Fruit fly (Drosophila melanogaster): ENCODE data around the gene Spn28Dc.

DNA sequence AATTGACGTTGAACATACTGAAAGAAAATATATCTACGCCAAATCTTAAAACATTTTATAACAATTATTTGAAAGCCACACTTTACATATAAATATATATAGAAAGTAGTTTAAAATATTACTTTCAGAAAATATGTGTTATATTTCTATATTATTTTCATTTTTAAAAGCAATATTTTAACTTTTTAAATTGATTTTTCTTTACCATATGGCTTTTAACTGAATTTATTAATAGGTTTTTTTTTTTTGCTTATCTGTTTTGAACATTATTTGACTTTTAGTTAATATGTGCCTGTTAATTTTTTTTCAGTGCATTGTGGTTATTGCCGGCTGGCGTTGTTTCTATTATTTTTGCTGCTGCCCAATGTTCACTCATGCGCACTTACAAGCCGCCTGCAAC, 39.0 kb downstream of the Spn28Dc start:
- TF ChIP-seq usp (GFP tag; optimal IDR thresholded peaks at IDR 0.05) (no peak), pan (optimal IDR thresholded peaks at IDR 0.05) (no peak), psq (optimal IDR thresholded peaks at IDR 0.05) (no peak)

All from whole organism.